Fruit fly (Drosophila melanogaster): ENCODE measurements around the gene cyst.

The cyst gene

DNA sequence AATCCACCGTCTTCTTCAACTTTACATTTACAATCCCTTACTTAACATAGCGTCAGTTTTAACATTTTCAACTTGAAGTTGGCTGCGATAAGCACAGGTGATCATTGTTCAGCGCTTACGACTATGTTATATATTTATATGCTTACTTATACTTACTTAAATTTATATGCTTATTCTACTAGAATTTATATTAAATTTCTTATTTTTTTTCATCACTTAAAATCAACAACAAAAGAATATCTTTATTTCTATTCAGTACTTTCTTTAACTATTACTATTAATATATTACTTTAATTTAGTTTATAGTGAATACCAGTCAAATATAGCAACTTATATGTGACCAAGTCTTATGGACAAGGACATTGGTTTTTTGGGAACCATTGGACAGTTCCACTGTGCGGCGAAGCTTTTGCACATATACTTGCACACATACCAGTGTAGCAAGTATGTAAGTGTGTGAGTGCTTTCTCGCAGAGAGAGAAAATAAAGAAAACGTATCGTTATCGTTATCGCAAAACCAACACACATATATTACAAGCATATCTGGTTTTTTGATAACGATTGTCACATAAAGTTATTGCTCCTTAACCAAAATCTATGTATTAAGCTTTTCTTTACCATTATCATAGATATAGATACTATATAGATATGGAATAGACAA lies 8.7 kb upstream of the cyst start, which contains the start of gene Hasp (continued):
- TF ChIP-seq Eip93F (GFP tag; optimal IDR thresholded peaks at IDR 0.05): no peak
- TF ChIP-seq CG31627 (GFP tag; optimal IDR thresholded peaks at IDR 0.05): peak; percentile 8
- no peak for TF ChIP-seq CG10669 (GFP tag; optimal IDR thresholded peaks at IDR 0.05)
- peak; percentile 23 for TF ChIP-seq Hr4 (GFP tag; optimal IDR thresholded peaks at IDR 0.05)
- TF ChIP-seq Eip75B (GFP tag; optimal IDR thresholded peaks at IDR 0.05): no peak
- TF ChIP-seq Eip78C (GFP tag): no peak
- TF ChIP-seq CG9139 (GFP tag; optimal IDR thresholded peaks at IDR 0.05): no peak
- TF ChIP-seq CG8632 (GFP tag; optimal IDR thresholded peaks at IDR 0.05): no peak

DNA sequence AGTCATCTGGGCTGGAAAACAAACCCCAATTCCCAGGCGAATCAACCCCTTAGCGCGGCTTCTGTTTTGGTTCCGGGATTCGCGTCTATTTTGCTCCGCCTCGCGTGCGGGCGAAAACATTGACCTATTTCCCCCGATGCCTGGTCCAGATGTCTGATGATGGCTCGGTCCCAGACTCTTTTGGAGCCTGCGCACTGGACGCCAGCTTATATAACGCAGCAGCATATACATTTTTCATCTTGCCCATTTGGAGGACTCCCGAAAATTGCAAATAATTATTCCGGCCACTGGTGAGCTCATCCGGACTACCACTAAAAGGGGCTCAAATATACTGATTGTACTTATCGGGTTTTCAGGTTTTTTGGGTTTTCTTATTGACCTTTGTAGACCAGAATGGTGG lies 7.5 kb upstream of the cyst start:
- TF ChIP-seq CG11762 (GFP tag; optimal IDR thresholded peaks at IDR 0.05; ENCODE audit: insufficient read depth): no peak
- no peak for TF ChIP-seq CG7368 (GFP tag; optimal IDR thresholded peaks at IDR 0.05)
- TF ChIP-seq Smox (GFP tag; optimal IDR thresholded peaks at IDR 0.05): no peak

DNA sequence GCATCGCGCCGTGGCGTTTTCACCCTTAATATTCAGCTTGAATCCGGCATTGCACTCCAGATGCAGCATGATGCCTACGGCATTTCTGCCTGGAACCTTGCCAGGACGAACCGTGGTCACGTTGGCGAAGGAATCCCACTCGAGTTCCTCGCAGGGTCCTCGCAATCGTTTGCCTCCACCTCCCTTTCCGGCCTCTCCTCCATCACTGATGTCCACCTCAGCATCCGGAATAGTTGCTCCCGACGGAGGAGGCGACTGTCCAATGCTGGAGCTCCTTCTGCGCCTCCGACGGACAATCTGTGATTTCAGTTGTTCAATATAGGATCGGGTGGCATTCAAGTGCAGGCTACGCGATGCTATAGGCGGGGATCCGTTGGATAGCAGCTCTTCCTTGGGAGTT lies 3.6 kb upstream of the cyst start:
- no peak for TF ChIP-seq fd85E (GFP tag; optimal IDR thresholded peaks at IDR 0.05)
- TF ChIP-seq CG8632 (GFP tag; optimal IDR thresholded peaks at IDR 0.05): no peak
- TF ChIP-seq Lpt (GFP tag; optimal IDR thresholded peaks at IDR 0.05): no peak
- no peak for TF ChIP-seq fkh (GFP tag; optimal IDR thresholded peaks at IDR 0.05)
- TF ChIP-seq Smox (GFP tag; optimal IDR thresholded peaks at IDR 0.05): no peak
- TF ChIP-seq vri (GFP tag; optimal IDR thresholded peaks at IDR 0.05): no peak
- no peak for TF ChIP-seq CG6163 (GFP tag; IDR thresholded peaks at IDR 0.05)
- no peak for TF ChIP-seq achi (GFP tag; optimal IDR thresholded peaks at IDR 0.05)
- no peak for TF ChIP-seq CG15336 (GFP tag; IDR thresholded peaks at IDR 0.05)

DNA sequence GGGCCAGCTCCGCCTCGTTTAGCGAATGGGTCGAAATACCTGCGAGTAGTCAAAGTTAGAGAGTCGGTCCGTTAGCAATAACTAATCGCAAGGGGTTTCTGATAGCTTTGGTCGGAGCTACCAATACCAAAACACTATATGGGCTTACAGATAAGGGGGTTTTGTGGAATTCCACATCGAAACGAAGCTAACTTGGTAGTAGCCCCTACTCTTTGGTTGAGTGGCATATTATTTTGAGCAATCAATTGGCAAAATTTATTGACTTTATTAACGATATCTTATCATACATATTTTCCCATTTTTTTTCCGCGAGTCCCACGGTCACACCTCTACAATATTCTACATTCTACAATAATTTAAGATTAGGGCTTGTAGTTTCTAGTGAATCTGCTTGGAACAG lies 2.2 kb downstream of the cyst start:
- no peak for TF ChIP-seq CG4318 (GFP tag; optimal IDR thresholded peaks at IDR 0.05)
- TF ChIP-seq Hr39 (GFP tag; optimal IDR thresholded peaks at IDR 0.05): no peak
- no peak for TF ChIP-seq CG11902 (GFP tag; optimal IDR thresholded peaks at IDR 0.05)
- no peak for TF ChIP-seq Eip93F (GFP tag; optimal IDR thresholded peaks at IDR 0.05)
- TF ChIP-seq dac (GFP tag; optimal IDR thresholded peaks at IDR 0.05): no peak
- no peak for TF ChIP-seq CG34406 (GFP tag; optimal IDR thresholded peaks at IDR 0.05)
- TF ChIP-seq CG11762 (GFP tag; optimal IDR thresholded peaks at IDR 0.05; ENCODE audit: insufficient read depth): no peak
- no peak for TF ChIP-seq CG31627 (GFP tag; optimal IDR thresholded peaks at IDR 0.05)
- TF ChIP-seq vri (GFP tag; optimal IDR thresholded peaks at IDR 0.05): no peak
- no peak for TF ChIP-seq lz (GFP tag; optimal IDR thresholded peaks at IDR 0.05)
- no peak for TF ChIP-seq cyc (GFP tag; optimal IDR thresholded peaks at IDR 0.05)

DNA sequence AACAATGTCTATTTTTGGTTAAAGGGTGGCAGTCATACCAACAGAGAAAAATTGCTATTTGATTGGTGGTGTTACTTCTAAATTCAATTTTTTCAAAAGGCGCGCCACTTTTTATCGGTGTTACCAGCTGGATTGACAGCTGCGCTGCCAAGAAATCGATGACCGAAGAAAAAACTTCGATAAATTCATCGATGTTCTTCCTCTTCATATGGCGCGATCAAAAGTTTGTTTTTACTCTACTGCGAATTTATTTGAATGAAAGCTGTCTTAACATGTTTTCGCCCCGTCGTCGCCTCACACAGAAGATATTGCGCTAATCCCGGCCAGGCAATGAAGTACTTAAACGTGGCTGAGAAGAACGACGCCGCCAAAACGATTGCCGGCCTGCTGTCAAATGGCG lies 10.6 kb downstream of the cyst start, which contains the start of gene Top3alpha:
Top3alpha (plus strand) TSS at position 186 of the 400 bp plus-strand sequence.
- TF ChIP-seq cyc (GFP tag; optimal IDR thresholded peaks at IDR 0.05): no peak

DNA sequence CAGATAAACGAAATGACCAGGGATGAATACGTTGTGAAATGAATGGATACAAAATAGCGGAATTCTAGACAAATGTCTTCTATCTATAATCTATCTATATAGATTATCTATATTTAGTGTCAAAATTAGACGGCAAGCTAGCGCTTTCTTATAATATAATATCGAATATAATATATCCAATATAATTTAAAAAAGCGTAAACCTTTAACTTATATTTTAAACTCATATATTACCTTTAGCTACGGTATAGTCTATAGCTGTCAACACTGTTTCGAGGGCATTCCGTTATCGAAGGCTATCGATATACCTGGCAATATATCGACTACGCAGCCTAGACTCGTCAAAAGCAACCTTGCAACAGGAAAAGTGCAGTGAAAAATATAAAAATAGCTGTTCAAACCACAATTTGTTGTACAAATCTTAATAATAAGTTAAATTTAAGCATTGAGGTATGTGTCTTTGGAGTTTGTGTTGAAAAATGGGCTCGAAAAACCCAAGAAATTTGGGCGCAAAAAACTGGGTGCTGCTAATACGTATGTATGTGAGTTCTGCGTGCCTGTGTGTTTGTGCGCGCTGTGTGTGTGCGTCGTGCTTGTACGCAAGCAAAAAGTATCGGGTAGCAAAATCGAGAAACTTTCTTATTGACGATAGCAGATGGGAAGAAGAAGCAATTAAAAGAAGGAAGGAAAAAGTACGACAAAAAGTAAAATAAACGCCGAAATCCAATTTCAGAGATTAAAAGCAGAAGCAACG lies 15.5 kb downstream of the cyst start, which contains the start of the genes swm and Ctu2:
swm (plus strand) TSS at position 318 of the 753 bp plus-strand sequence.
Ctu2 (minus strand) TSS at position 320 of the 753 bp plus-strand sequence.
- TF ChIP-seq ss (GFP tag; optimal IDR thresholded peaks at IDR 0.05) (no peak), salr (GFP tag; optimal IDR thresholded peaks at IDR 0.05) (no peak), acj6 (GFP tag; optimal IDR thresholded peaks at IDR 0.05) (no peak), CG8119 (GFP tag; IDR thresholded peaks at IDR 0.05) (peak; percentile 50; the same call in 1 of the 3 replicates), CG6792 (GFP tag; optimal IDR thresholded peaks at IDR 0.05) (no peak), fkh (GFP tag; optimal IDR thresholded peaks at IDR 0.05) (no peak), CG6276 (GFP tag; optimal IDR thresholded peaks at IDR 0.05) (no peak), vri (GFP tag; optimal IDR thresholded peaks at IDR 0.05) (no peak), CG16779 (tag; optimal IDR thresholded peaks at IDR 0.05) (no peak), CG32006 (GFP tag; optimal IDR thresholded peaks at IDR 0.05) (no peak), Hr4 (GFP tag; optimal IDR thresholded peaks at IDR 0.05) (no peak), achi (GFP tag; optimal IDR thresholded peaks at IDR 0.05) (peak; percentile 58), CG31627 (GFP tag; optimal IDR thresholded peaks at IDR 0.05) (peak; percentile 8), OdsH (GFP tag; optimal IDR thresholded peaks at IDR 0.05) (no peak), CG8632 (GFP tag; optimal IDR thresholded peaks at IDR 0.05) (no peak), eg (GFP tag; IDR thresholded peaks at IDR 0.05) (peak; percentile 40; the same call in 1 of the 3 replicates), Lpt (GFP tag; optimal IDR thresholded peaks at IDR 0.05) (no peak), Eip93F (GFP tag; optimal IDR thresholded peaks at IDR 0.05) (no peak), Sox15 (GFP tag; optimal IDR thresholded peaks at IDR 0.05) (no peak), CG11294 (GFP tag; IDR thresholded peaks at IDR 0.05) (no peak), svp (GFP tag) (peak; percentile 71), lz (GFP tag; optimal IDR thresholded peaks at IDR 0.05) (peak; percentile 37), CG3032 (tag; optimal IDR thresholded peaks at IDR 0.05) (peak; percentile 72), Hr39 (GFP tag; optimal IDR thresholded peaks at IDR 0.05) (no peak)

All from whole organism, prepupa.